Fruit fly (Drosophila melanogaster): ENCODE measurements around the gene eIF4EHP.
A peak's percentile ranks its signal among the peaks of the same experiment; 100 is the strongest.

Gene eIF4EHP

DNA sequence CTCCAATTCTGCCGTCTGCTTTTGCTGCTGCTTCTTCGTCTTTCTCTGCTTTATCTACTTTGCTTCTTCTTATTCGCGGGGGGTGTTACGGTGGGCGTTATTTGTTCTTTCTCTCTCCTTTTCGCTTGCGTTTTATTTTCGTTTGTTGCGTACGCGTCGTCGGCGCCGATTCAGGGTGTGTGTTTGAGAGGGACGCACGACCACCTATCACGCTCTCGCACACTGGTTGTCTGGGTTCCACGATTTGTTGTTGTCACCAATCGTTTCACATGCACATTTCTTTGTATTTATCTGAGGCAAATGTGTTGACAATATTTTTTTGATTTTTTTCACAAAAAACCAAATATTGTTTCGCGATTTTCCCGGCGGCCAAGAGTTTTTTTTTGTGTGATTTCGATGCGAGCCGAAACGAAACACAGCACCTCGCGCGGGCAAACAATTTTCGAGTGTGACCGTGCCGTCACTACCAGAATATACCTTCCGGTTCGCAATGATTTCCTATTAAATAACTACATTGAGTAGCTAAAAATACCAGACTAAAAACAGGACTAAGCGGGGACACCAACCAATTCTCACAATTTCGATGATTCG is 3.4 kb downstream of the eIF4EHP start, which contains the start of gene Syx1A (continued):
- no peak for TF ChIP-seq CG10147 (GFP tag; optimal IDR thresholded peaks at IDR 0.05)

dm6 chr3R:24104471-24105311 is 4.1 kb downstream of the eIF4EHP start:
- peak in 1 of 2 experiments; percentile 52 for TF ChIP-seq Pdp1 (GFP tag; optimal IDR thresholded peaks at IDR 0.05)
- no peak for TF ChIP-seq CG32772 (GFP tag; IDR thresholded peaks at IDR 0.05)
- TF ChIP-seq CG10979 (tag; optimal IDR thresholded peaks at IDR 0.05): no peak
- no peak for TF ChIP-seq insv (GFP tag; optimal IDR thresholded peaks at IDR 0.05)
- TF ChIP-seq Sox102F (GFP tag; optimal IDR thresholded peaks at IDR 0.05): no peak
- no peak for TF ChIP-seq grau (tag; optimal IDR thresholded peaks at IDR 0.05)
- TF ChIP-seq CG5180 (GFP tag; optimal IDR thresholded peaks at IDR 0.05): no peak
- TF ChIP-seq stc (GFP tag; IDR thresholded peaks at IDR 0.05): no peak
- no peak for TF ChIP-seq Hr39 (optimal IDR thresholded peaks at IDR 0.05)
- no peak for TF ChIP-seq Neu2 (GFP tag; optimal IDR thresholded peaks at IDR 0.05; ENCODE audit: borderline replicate concordance)
- no peak for TF ChIP-seq CG13123 (GFP tag; optimal IDR thresholded peaks at IDR 0.05)
- peak; percentile 20 for TF ChIP-seq Med (GFP tag)
- TF ChIP-seq onecut (GFP tag; IDR thresholded peaks at IDR 0.05): peak; percentile 94
- TF ChIP-seq Trl (optimal IDR thresholded peaks at IDR 0.05): peak; percentile 86 to 95
- TF ChIP-seq Trl (GFP tag; optimal IDR thresholded peaks at IDR 0.05): no peak
- TF ChIP-seq run (tag; optimal IDR thresholded peaks at IDR 0.05): no peak
- no peak for TF ChIP-seq stwl (tag; optimal IDR thresholded peaks at IDR 0.05)
- TF ChIP-seq Dad (GFP tag; optimal IDR thresholded peaks at IDR 0.05): no peak
- TF ChIP-seq tin (GFP tag; optimal IDR thresholded peaks at IDR 0.05): no peak
- peak; percentile 73 for TF ChIP-seq abd-A (tag; optimal IDR thresholded peaks at IDR 0.05)
- no peak for TF ChIP-seq da (GFP tag; optimal IDR thresholded peaks at IDR 0.05)
- no peak for TF ChIP-seq CG2875 (GFP tag; optimal IDR thresholded peaks at IDR 0.05)
- no peak for TF ChIP-seq HHEX (GFP tag; optimal IDR thresholded peaks at IDR 0.05)
- TF ChIP-seq CG6813 (GFP tag; optimal IDR thresholded peaks at IDR 0.05): no peak
- TF ChIP-seq nom (GFP tag; optimal IDR thresholded peaks at IDR 0.05): peak; percentile 26
- TF ChIP-seq CG9437 (GFP tag; optimal IDR thresholded peaks at IDR 0.05): peak; percentile 75
- peak; percentile 71 for TF ChIP-seq CG8924 (tag; optimal IDR thresholded peaks at IDR 0.05)
- TF ChIP-seq slp2 (GFP tag; optimal IDR thresholded peaks at IDR 0.05): no peak
- TF ChIP-seq CG12299 (tag; optimal IDR thresholded peaks at IDR 0.05): peak; percentile 43
- TF ChIP-seq cg (GFP tag; optimal IDR thresholded peaks at IDR 0.05): peak; percentile 65
- no peak for TF ChIP-seq ro (GFP tag; IDR thresholded peaks at IDR 0.05)
- no peak for TF ChIP-seq CG33213 (GFP tag; optimal IDR thresholded peaks at IDR 0.05)
- TF ChIP-seq br (optimal IDR thresholded peaks at IDR 0.05): no peak
- no peak for TF ChIP-seq pita (GFP tag; optimal IDR thresholded peaks at IDR 0.05)
- TF ChIP-seq Aef1 (GFP tag; IDR thresholded peaks at IDR 0.05): no peak
- TF ChIP-seq C15 (GFP tag; IDR thresholded peaks at IDR 0.05): no peak
- TF ChIP-seq yki (optimal IDR thresholded peaks at IDR 0.05): peak; percentile 2
- no peak for TF ChIP-seq org-1 (GFP tag; optimal IDR thresholded peaks at IDR 0.05)
- TF ChIP-seq Doc3 (GFP tag; IDR thresholded peaks at IDR 0.05; ENCODE audit: partially characterized antibody): no peak
- TF ChIP-seq CG8359 (GFP tag; optimal IDR thresholded peaks at IDR 0.05; ENCODE audit: borderline replicate concordance): no peak
- TF ChIP-seq CG16863 (GFP tag; optimal IDR thresholded peaks at IDR 0.05): no peak
- no peak for TF ChIP-seq emc (GFP tag; optimal IDR thresholded peaks at IDR 0.05)
- no peak for TF ChIP-seq z (GFP tag; IDR thresholded peaks at IDR 0.05)
- no peak for TF ChIP-seq gem (tag; optimal IDR thresholded peaks at IDR 0.05)
- TF ChIP-seq lmd (GFP tag; IDR thresholded peaks at IDR 0.05): no peak
- TF ChIP-seq CG1792 (GFP tag; optimal IDR thresholded peaks at IDR 0.05): no peak
- no peak for TF ChIP-seq CG1602 (GFP tag; optimal IDR thresholded peaks at IDR 0.05)
